Fruit fly (Drosophila melanogaster): ENCODE results near the gene CG34398.

CG34398 gene

dm6 chr2L:8951184-8951934, 52.8 kb downstream of the CG34398 start, which contains the start of gene C1GalTA:
C1GalTA (minus strand) TSS chr2L:8951216.
- TF ChIP-seq CG15710 (tag; optimal IDR thresholded peaks at IDR 0.05), result peak; percentile 100
- TF ChIP-seq CG17806 (tag; optimal IDR thresholded peaks at IDR 0.05), result peak; percentile 99
- TF ChIP-seq CG32121 (GFP tag; IDR thresholded peaks at IDR 0.05), result peak; percentile 96
- peak; percentile 100 for TF ChIP-seq CG8159 (tag; optimal IDR thresholded peaks at IDR 0.05)
- peak; percentile 88; the same call in 1 of the 2 replicates for TF ChIP-seq CG10348 (GFP tag; IDR thresholded peaks at IDR 0.05)
- peak; percentile 100 for TF ChIP-seq D1 (tag; optimal IDR thresholded peaks at IDR 0.05)
- peak; percentile 94 for TF ChIP-seq rn (GFP tag; IDR thresholded peaks at IDR 0.05)
- TF ChIP-seq Snoo (tag; optimal IDR thresholded peaks at IDR 0.05), result peak; percentile 97
- TF ChIP-seq CG4496 (GFP tag; IDR thresholded peaks at IDR 0.05), result peak; percentile 93
- TF ChIP-seq Pif1A (GFP tag; optimal IDR thresholded peaks at IDR 0.05), result peak; percentile 87
- peak; percentile 72 for TF ChIP-seq EcR (GFP tag; optimal IDR thresholded peaks at IDR 0.05)
- TF ChIP-seq Pif1B (GFP tag; optimal IDR thresholded peaks at IDR 0.05), result peak; percentile 93
- peak; percentile 99 for TF ChIP-seq CG8301 (tag; optimal IDR thresholded peaks at IDR 0.05)
- peak; percentile 98 for TF ChIP-seq CG34367 (tag; optimal IDR thresholded peaks at IDR 0.05)
- peak; percentile 88 for TF ChIP-seq Ets98B (GFP tag; IDR thresholded peaks at IDR 0.05)
- TF ChIP-seq CG12605 (GFP tag; IDR thresholded peaks at IDR 0.05), result peak; percentile 95
- TF ChIP-seq fd96Ca (GFP tag; IDR thresholded peaks at IDR 0.05), result no peak
- peak; percentile 92 for TF ChIP-seq CG13204 (GFP tag; optimal IDR thresholded peaks at IDR 0.05)
- TF ChIP-seq gl (tag; optimal IDR thresholded peaks at IDR 0.05), result peak; percentile 92
- peak; percentile 99 for TF ChIP-seq CG14655 (GFP tag; optimal IDR thresholded peaks at IDR 0.05)
- peak; percentile 100 for TF ChIP-seq CG9948 (tag; optimal IDR thresholded peaks at IDR 0.05)

DNA sequence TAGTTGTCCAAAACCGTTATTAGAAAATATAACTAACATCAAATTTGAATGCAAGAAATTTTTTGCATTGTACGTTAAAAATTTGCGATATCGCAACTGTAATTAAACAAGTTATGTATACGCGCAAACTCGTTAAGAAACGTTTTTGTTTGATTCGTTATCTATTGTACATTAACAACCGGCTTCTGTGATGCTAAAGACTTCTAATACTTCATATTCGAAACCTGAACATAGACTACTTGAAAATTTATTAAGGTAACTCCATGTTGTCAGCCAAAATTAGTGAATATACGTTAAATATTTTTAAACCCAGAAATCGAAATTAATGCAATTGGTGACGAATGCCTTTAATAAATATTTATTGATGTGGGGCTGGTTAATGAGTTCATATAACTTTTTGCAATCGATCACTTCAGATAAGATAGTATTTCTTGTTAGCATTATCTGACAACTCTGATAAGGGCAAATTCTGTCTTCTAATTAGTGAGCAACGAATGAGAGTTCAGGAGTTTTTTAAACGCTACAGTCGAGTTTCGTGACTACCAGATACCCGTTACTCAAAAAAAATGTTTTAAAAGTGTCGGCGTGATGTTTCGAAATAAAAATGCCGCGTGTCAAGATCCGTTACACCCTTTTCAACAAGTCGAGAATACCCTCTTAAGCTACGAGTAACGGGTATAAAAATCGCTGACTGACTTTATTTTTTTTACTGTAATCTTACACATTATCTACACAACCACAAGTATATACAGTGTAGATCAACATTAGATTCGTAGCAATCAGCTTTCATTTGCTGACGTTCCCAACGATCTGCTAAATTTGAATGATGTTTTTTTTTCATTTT, 53.8 kb downstream of the CG34398 start:
- TF ChIP-seq CG8301 (tag; optimal IDR thresholded peaks at IDR 0.05), result peak; percentile 52
- peak; percentile 74 for TF ChIP-seq CG32121 (GFP tag; IDR thresholded peaks at IDR 0.05)
- peak; percentile 79 for TF ChIP-seq Ets98B (GFP tag; IDR thresholded peaks at IDR 0.05)
- peak; percentile 60 for TF ChIP-seq CG14655 (GFP tag; optimal IDR thresholded peaks at IDR 0.05)
- TF ChIP-seq CG17806 (tag; optimal IDR thresholded peaks at IDR 0.05), result peak; percentile 41
- TF ChIP-seq CG8159 (tag; optimal IDR thresholded peaks at IDR 0.05), result peak; percentile 36
- no peak for TF ChIP-seq Snoo (tag; optimal IDR thresholded peaks at IDR 0.05)
- no peak; the same call in 1 of the 3 replicates for TF ChIP-seq fd96Ca (GFP tag; IDR thresholded peaks at IDR 0.05)
- TF ChIP-seq CG9948 (tag; optimal IDR thresholded peaks at IDR 0.05), result peak; percentile 17
- no peak for TF ChIP-seq CG10348 (GFP tag; IDR thresholded peaks at IDR 0.05)
- TF ChIP-seq CG34367 (tag; optimal IDR thresholded peaks at IDR 0.05), result no peak
- peak; percentile 29 for TF ChIP-seq EcR (GFP tag; optimal IDR thresholded peaks at IDR 0.05)
- TF ChIP-seq rn (GFP tag; IDR thresholded peaks at IDR 0.05), result no peak
- peak; percentile 75 for TF ChIP-seq D1 (tag; optimal IDR thresholded peaks at IDR 0.05)
- TF ChIP-seq Pif1B (GFP tag; optimal IDR thresholded peaks at IDR 0.05), result peak; percentile 23
- TF ChIP-seq CG13204 (GFP tag; optimal IDR thresholded peaks at IDR 0.05), result no peak
- TF ChIP-seq CG4496 (GFP tag; IDR thresholded peaks at IDR 0.05), result peak; percentile 78
- no peak for TF ChIP-seq gl (tag; optimal IDR thresholded peaks at IDR 0.05)
- peak; percentile 60 for TF ChIP-seq Pif1A (GFP tag; optimal IDR thresholded peaks at IDR 0.05)
- TF ChIP-seq CG15710 (tag; optimal IDR thresholded peaks at IDR 0.05), result peak; percentile 40
- TF ChIP-seq CG12605 (GFP tag; IDR thresholded peaks at IDR 0.05), result peak; percentile 67

DNA sequence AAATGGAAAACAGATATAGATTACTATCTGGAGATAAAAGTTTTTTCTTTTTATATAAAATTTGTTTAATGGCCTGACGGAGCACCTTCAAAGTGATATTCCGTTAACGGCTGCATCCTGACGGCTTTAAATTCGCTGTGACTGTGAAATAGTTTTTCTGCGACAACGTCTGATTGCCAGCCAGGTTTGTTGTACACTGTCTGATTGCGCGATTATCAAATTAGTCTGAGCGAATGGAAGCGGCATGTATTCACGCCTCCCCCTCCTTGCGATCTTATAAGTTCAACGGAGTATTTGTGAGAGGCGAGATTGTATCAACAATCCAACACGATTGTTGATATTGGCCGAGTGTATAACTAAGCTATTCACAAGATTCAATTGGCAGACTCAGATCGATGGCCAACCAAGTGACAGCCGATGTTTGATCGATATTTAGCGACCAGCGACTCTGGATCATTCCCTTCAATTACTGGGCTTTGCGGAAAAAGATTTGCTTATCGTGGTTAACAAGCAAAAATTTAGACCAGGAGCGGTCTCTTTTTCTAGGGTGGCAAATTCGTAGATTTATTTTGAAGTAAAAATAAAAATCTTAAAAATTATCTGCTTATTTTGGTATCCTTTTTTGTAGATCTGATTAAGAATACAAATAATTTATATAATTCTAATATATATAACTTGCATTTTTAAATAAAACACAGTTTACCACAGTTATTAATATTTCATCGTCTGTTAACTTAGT, 57.2 kb downstream of the CG34398 start:
- TF ChIP-seq Pif1A (GFP tag; optimal IDR thresholded peaks at IDR 0.05) (no peak), CG10348 (GFP tag; IDR thresholded peaks at IDR 0.05) (no peak), gl (tag; optimal IDR thresholded peaks at IDR 0.05) (no peak), CG9948 (tag; optimal IDR thresholded peaks at IDR 0.05) (no peak), CG8159 (tag; optimal IDR thresholded peaks at IDR 0.05) (no peak), Pif1B (GFP tag; optimal IDR thresholded peaks at IDR 0.05) (no peak), D1 (tag; optimal IDR thresholded peaks at IDR 0.05) (no peak)

dm6 chr2L:8956336-8956726, 57.7 kb downstream of the CG34398 start:
- TF ChIP-seq CG32121 (GFP tag; IDR thresholded peaks at IDR 0.05) (no peak), CG9948 (tag; optimal IDR thresholded peaks at IDR 0.05) (no peak), CG12605 (GFP tag; IDR thresholded peaks at IDR 0.05) (no peak), gl (tag; optimal IDR thresholded peaks at IDR 0.05) (no peak), rn (GFP tag; IDR thresholded peaks at IDR 0.05) (no peak), CG10348 (GFP tag; IDR thresholded peaks at IDR 0.05) (no peak), Pif1A (GFP tag; optimal IDR thresholded peaks at IDR 0.05) (no peak), CG34367 (tag; optimal IDR thresholded peaks at IDR 0.05) (no peak), CG14655 (GFP tag; optimal IDR thresholded peaks at IDR 0.05) (no peak)

DNA sequence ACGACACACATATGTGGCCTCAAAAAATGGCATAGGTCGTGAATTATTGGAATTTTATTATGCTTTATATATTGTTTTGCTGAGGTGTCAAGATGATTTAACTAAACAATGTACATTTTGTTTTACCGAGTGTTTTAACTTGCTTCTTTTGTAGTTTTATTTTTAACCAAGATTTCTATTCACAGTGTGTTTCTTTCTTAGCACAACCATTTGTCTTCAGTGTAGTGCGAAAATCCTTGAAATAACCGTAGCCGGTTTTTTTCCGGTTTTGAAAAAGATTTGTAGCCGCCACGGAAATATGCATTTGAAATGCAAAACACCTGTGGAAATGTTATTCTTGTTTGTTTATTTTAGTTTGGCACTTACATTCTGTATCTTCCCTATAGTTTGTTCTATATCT, 58.6 kb downstream of the CG34398 start:
- no peak for TF ChIP-seq CG32121 (GFP tag; IDR thresholded peaks at IDR 0.05)
- no peak for TF ChIP-seq CG9948 (tag; optimal IDR thresholded peaks at IDR 0.05)
- TF ChIP-seq CG14655 (GFP tag; optimal IDR thresholded peaks at IDR 0.05), result no peak
- no peak for TF ChIP-seq CG17806 (tag; optimal IDR thresholded peaks at IDR 0.05)
- no peak for TF ChIP-seq Snoo (tag; optimal IDR thresholded peaks at IDR 0.05)
- no peak for TF ChIP-seq CG4496 (GFP tag; IDR thresholded peaks at IDR 0.05)
- no peak for TF ChIP-seq CG34367 (tag; optimal IDR thresholded peaks at IDR 0.05)
- no peak for TF ChIP-seq CG10348 (GFP tag; IDR thresholded peaks at IDR 0.05)
- no peak for TF ChIP-seq Pif1A (GFP tag; optimal IDR thresholded peaks at IDR 0.05)
- no peak for TF ChIP-seq Pif1B (GFP tag; optimal IDR thresholded peaks at IDR 0.05)
- no peak for TF ChIP-seq Ets98B (GFP tag; IDR thresholded peaks at IDR 0.05)
- no peak for TF ChIP-seq CG13204 (GFP tag; optimal IDR thresholded peaks at IDR 0.05)

Measured in whole organism, pupa.